Fruit fly (Drosophila melanogaster): ENCODE data around the gene Tim9a.

Tim9a gene

dm6 chrX:13396378-13397099, 11.5 kb downstream of the Tim9a start, which contains the start of gene Bcat (continued):
- TF ChIP-seq Trl (optimal IDR thresholded peaks at IDR 0.05) (peak; percentile 54 to 61), Trl (GFP tag; optimal IDR thresholded peaks at IDR 0.05) (no peak), fd3F (GFP tag; optimal IDR thresholded peaks at IDR 0.05) (peak; percentile 63), Lim3 (GFP tag; IDR thresholded peaks at IDR 0.05) (no peak), Blimp-1 (GFP tag; optimal IDR thresholded peaks at IDR 0.05) (peak; percentile 40), maf-S (GFP tag; optimal IDR thresholded peaks at IDR 0.05) (peak; percentile 18), CG2889 (GFP tag; IDR thresholded peaks at IDR 0.05) (0 out of 3 replicates have a peak, but pooled peaks have one; percentile 39), gem (tag; optimal IDR thresholded peaks at IDR 0.05) (peak; percentile 85), sens (GFP tag) (peak; percentile 84), CG10565 (GFP tag; optimal IDR thresholded peaks at IDR 0.05) (no peak), zen (tag; optimal IDR thresholded peaks at IDR 0.05) (peak; percentile 29), CG13296 (GFP tag; optimal IDR thresholded peaks at IDR 0.05) (peak; percentile 69), Hr78 (GFP tag; optimal IDR thresholded peaks at IDR 0.05) (peak in 1 of 2 experiments; percentile 20), CG17829 (tag; optimal IDR thresholded peaks at IDR 0.05) (peak; percentile 60), mirr (GFP tag; optimal IDR thresholded peaks at IDR 0.05) (peak; percentile 16), CG4617 (GFP tag; optimal IDR thresholded peaks at IDR 0.05; ENCODE audit: borderline replicate concordance) (no peak), CG13775 (GFP tag; optimal IDR thresholded peaks at IDR 0.05) (peak; percentile 83), Doc3 (GFP tag; IDR thresholded peaks at IDR 0.05; ENCODE audit: partially characterized antibody) (no peak), usp (GFP tag; optimal IDR thresholded peaks at IDR 0.05) (no peak), lmd (GFP tag; IDR thresholded peaks at IDR 0.05) (peak; percentile 76), CG18476 (GFP tag; optimal IDR thresholded peaks at IDR 0.05) (peak; percentile 49), NC2α (GFP tag; optimal IDR thresholded peaks at IDR 0.05) (peak; percentile 4), CG3281 (GFP tag; optimal IDR thresholded peaks at IDR 0.05) (peak; percentile 85), gcm2 (GFP tag; optimal IDR thresholded peaks at IDR 0.05) (no peak), Atf-2 (GFP tag; optimal IDR thresholded peaks at IDR 0.05) (peak; percentile 28), CG13123 (GFP tag; optimal IDR thresholded peaks at IDR 0.05) (no peak), CG12299 (tag; optimal IDR thresholded peaks at IDR 0.05) (no peak), zf30C (GFP tag; optimal IDR thresholded peaks at IDR 0.05) (peak; percentile 72), CG32767 (GFP tag; IDR thresholded peaks at IDR 0.05) (0 out of 2 replicates have a peak, but pooled peaks have one; percentile 39), CG5180 (GFP tag; optimal IDR thresholded peaks at IDR 0.05) (peak; percentile 44), cg (GFP tag; optimal IDR thresholded peaks at IDR 0.05) (peak; percentile 65), Dll (GFP tag; IDR thresholded peaks at IDR 0.05; ENCODE audit: partially characterized antibody) (no peak), CG12219 (GFP tag; optimal IDR thresholded peaks at IDR 0.05) (no peak), Sox102F (GFP tag; optimal IDR thresholded peaks at IDR 0.05) (peak; percentile 78), CG2120 (GFP tag; optimal IDR thresholded peaks at IDR 0.05) (peak; percentile 77), z (GFP tag; IDR thresholded peaks at IDR 0.05) (no peak), esg (GFP tag; conservative IDR thresholded peaks at IDR 0.05) (peak; percentile 49; the same call in 1 of the 2 replicates), CG7928 (GFP tag; optimal IDR thresholded peaks at IDR 0.05) (peak; percentile 42), CG14441 (GFP tag; IDR thresholded peaks at IDR 0.05) (peak; percentile 57), ewg (GFP tag; optimal IDR thresholded peaks at IDR 0.05) (peak; percentile 57), caup (GFP tag; optimal IDR thresholded peaks at IDR 0.05; ENCODE audit: severe bottlenecking) (peak; percentile 56), CG10147 (GFP tag; optimal IDR thresholded peaks at IDR 0.05) (peak; percentile 74), CHES-1-like (GFP tag; optimal IDR thresholded peaks at IDR 0.05) (no peak), psq (GFP tag; optimal IDR thresholded peaks at IDR 0.05) (peak; percentile 13), Atf6 (GFP tag; IDR thresholded peaks at IDR 0.05) (peak; percentile 57; the same call in 1 of the 2 replicates), CG8290 (GFP tag; optimal IDR thresholded peaks at IDR 0.05) (no peak), CG8290 (tag; optimal IDR thresholded peaks at IDR 0.05) (peak in 1 of 2 experiments; percentile 55), Med (GFP tag) (peak; percentile 87), nerfin-1 (tag; optimal IDR thresholded peaks at IDR 0.05) (peak; percentile 23)
